Fruit fly (Drosophila melanogaster) whole organism, embryonic: ENCODE measurements around the gene sdt.

ENCODE experiments used
- Dp ChIP-seq: fragments of 200-800 bp; sonication (Bioruptor generic); optimal IDR thresholded peaks from 2 replicates; lab custom pipeline; 2018; ENCODE audit warnings: missing biosample characterization, mild to moderate bottlenecking, missing genetic modification characterization, moderate library complexity
- unc-4 ChIP-seq: fragments of 200-800 bp; sonication (Bioruptor generic); IDR thresholded peaks from 2 replicates; pipeline ENCODE4 v1.3.6; 2022; ENCODE audit warnings: missing biosample characterization, missing genetic modification characterization; ENCODE audit not compliant: partially characterized antibody

DNA sequence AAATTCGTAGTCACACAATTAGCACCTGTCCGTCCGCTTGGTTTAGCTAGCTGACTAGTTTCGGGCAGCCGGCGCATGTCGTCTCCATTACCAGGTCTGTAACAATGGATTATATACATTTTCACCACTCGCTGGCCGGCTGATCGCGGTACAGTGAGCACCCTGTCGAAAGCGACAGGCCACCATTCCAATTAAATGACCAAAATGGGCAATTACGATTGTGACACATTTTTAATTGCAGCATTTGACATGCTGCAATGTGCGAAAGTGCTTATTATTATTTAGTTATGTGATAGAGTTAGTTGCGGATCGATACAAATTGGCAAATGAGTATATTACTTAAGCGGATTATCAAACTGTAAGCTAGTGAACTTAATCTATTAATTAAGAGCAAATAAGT, 84.9 kb downstream of the sdt start:
- TF ChIP-seq Dp (GFP tag; lab: Kevin White, UChicago) (no peak), unc-4 (no peak)
